Worm (Caenorhabditis elegans) whole organism, late embryonic: ENCODE results near the gene C25D7.16.

Experiments used
- F13H6.1 ChIP-seq: sonication (generic microtip); optimal IDR thresholded peaks from 2 replicates; lab custom pipeline; 2016; ENCODE audit warnings: missing genetic modification characterization, missing compliant biosample characterization
- K09A11.1 ChIP-seq: sonication (generic microtip); optimal IDR thresholded peaks from 2 replicates; lab custom pipeline; 2017; ENCODE audit warnings: antibody characterized with exemption, mild to moderate bottlenecking, missing genetic modification characterization, missing compliant biosample characterization; ENCODE audit not compliant: insufficient read depth
- dmd-4 ChIP-seq: sonication (generic microtip); optimal IDR thresholded peaks from 2 replicates; lab custom pipeline; 2016; ENCODE audit warnings: borderline replicate concordance, missing genetic modification characterization, missing compliant biosample characterization
- dve-1 ChIP-seq: sonication (generic microtip); optimal IDR thresholded peaks from 2 replicates; lab custom pipeline; 2017; ENCODE audit warnings: antibody characterized with exemption, mild to moderate bottlenecking, missing genetic modification characterization, missing compliant biosample characterization
- ref-2 ChIP-seq: sonication (generic microtip); optimal IDR thresholded peaks from 2 replicates; lab custom pipeline; 2016; ENCODE audit warnings: missing genetic modification characterization, missing compliant biosample characterization

ce11 chrV:15083659-15084058, 27.7 kb downstream of the C25D7.16 start:
- TF ChIP-seq ref-2 (tag; lab: Kevin White, UChicago) (no peak), dmd-4 (tag; lab: Kevin White, UChicago) (no peak), K09A11.1 (tag; lab: Kevin White, UChicago) (no peak), dve-1 (no peak), F13H6.1 (tag; lab: Kevin White, UChicago) (no peak)
